Worm (Caenorhabditis elegans) whole organism, young adult: ENCODE results near the gene Y37E11B.6.

ENCODE experiments used
- D2030.7 ChIP-seq: fragments of 200-800 bp; sonication (Bioruptor generic); IDR thresholded peaks from 2 replicates; pipeline ENCODE4 v1.3.6; 2022; ENCODE audit warnings: missing genetic modification reagents, missing genetic modification characterization, missing compliant biosample characterization
- F23B12.7 ChIP-seq: sonication (generic microtip); optimal IDR thresholded peaks from 2 replicates; lab custom pipeline; 2017; ENCODE audit warnings: missing genetic modification characterization, mild to moderate bottlenecking, missing compliant biosample characterization, antibody characterized with exemption, moderate library complexity; ENCODE audit not compliant: insufficient read depth
- F39B2.1 ChIP-seq: fragments of 200-800 bp; sonication (Bioruptor generic); IDR thresholded peaks from 2 replicates; pipeline ENCODE4 v1.3.6; 2022; ENCODE audit warnings: missing genetic modification reagents, missing genetic modification characterization, missing compliant biosample characterization
- F52B5.7 ChIP-seq: sonication (generic microtip); optimal IDR thresholded peaks from 2 replicates; lab custom pipeline; 2016; ENCODE audit warnings: mild to moderate bottlenecking, missing genetic modification characterization, missing compliant biosample characterization
- F55B11.4 ChIP-seq: sonication (generic microtip); optimal IDR thresholded peaks from 2 replicates; lab custom pipeline; 2016; ENCODE audit warnings: missing compliant biosample characterization, missing genetic modification characterization, borderline replicate concordance; ENCODE audit not compliant: insufficient read depth
- K12H6.12 ChIP-seq: fragments of 200-800 bp; sonication (Bioruptor generic); optimal IDR thresholded peaks from 2 replicates; lab custom pipeline; 2018; ENCODE audit warnings: mild to moderate bottlenecking, missing genetic modification characterization, missing compliant biosample characterization
- Y53G8AR.9 ChIP-seq: fragments of 200-800 bp; sonication (Bioruptor generic); conservative IDR thresholded peaks from 2 replicates; pipeline ENCODE4 v1.3.6; 2022; ENCODE audit warnings: missing genetic modification reagents, missing genetic modification characterization, missing compliant biosample characterization
- Y79H2A.3 ChIP-seq: fragments of 200-800 bp; sonication (Bioruptor generic); conservative IDR thresholded peaks from 2 replicates; pipeline ENCODE4 v1.3.6; 2022; ENCODE audit warnings: missing genetic modification reagents, missing genetic modification characterization, missing compliant biosample characterization
- atf-7 ChIP-seq: sonication (generic microtip); optimal IDR thresholded peaks from 2 replicates; lab custom pipeline; 2017; ENCODE audit warnings: mild to moderate bottlenecking, missing genetic modification characterization, missing compliant biosample characterization
- attf-3 ChIP-seq: fragments of 200-800 bp; sonication (Bioruptor generic); conservative IDR thresholded peaks from 2 replicates; pipeline ENCODE4 v1.3.6; 2022; ENCODE audit warnings: missing genetic modification reagents, missing genetic modification characterization, missing compliant biosample characterization
- bed-1 ChIP-seq: fragments of 200-800 bp; sonication (Bioruptor generic); IDR thresholded peaks from 2 replicates; pipeline ENCODE4 v1.3.6; 2022; ENCODE audit warnings: missing genetic modification reagents, missing genetic modification characterization, missing compliant biosample characterization
- cebp-1 ChIP-seq, 2 experiments: fragments of 200-800 bp in 1 of 2; sonication (Bioruptor generic) in 1 of 2; sonication (generic microtip) in 1 of 2; IDR thresholded peaks in 1 of 2; optimal IDR thresholded peaks in 1 of 2; 2 replicates each; pipeline versions ENCODE4 v1.3.6 to Lab custom; 2017 to 2022; ENCODE audit warnings: missing compliant biosample characterization in 2 of 2, missing genetic modification characterization in 2 of 2, mild to moderate bottlenecking in 1 of 2, missing genetic modification reagents in 1 of 2, moderate library complexity in 1 of 2
- ceh-100 ChIP-seq: fragments of 200-800 bp; sonication (Bioruptor generic); IDR thresholded peaks from 2 replicates; pipeline ENCODE4 v1.3.6; 2022; ENCODE audit warnings: missing genetic modification reagents, missing genetic modification characterization, missing compliant biosample characterization
- ceh-40 ChIP-seq: fragments of 200-800 bp; sonication (Bioruptor generic); IDR thresholded peaks from 2 replicates; pipeline ENCODE4 v1.3.6; 2022; ENCODE audit warnings: missing genetic modification characterization, missing compliant biosample characterization
- ceh-79 ChIP-seq: sonication (generic microtip); optimal IDR thresholded peaks from 2 replicates; lab custom pipeline; 2017; ENCODE audit warnings: mild to moderate bottlenecking, missing genetic modification characterization, missing compliant biosample characterization
- chd-7 ChIP-seq: sonication (generic microtip); optimal IDR thresholded peaks from 2 replicates; lab custom pipeline; 2016; ENCODE audit warnings: mild to moderate bottlenecking, missing genetic modification characterization, moderate library complexity, missing compliant biosample characterization
- die-1 ChIP-seq: sonication (generic microtip); optimal IDR thresholded peaks from 2 replicates; lab custom pipeline; 2016; ENCODE audit warnings: missing genotype, mild to moderate bottlenecking, missing genetic modification characterization, missing compliant biosample characterization
- dpff-1 ChIP-seq: sonication (generic microtip); optimal IDR thresholded peaks from 2 replicates; lab custom pipeline; 2017; ENCODE audit warnings: mild to moderate bottlenecking, missing genetic modification characterization, missing compliant biosample characterization
- ekl-4 ChIP-seq: fragments of 200-800 bp; sonication (Bioruptor generic); IDR thresholded peaks from 2 replicates; pipeline ENCODE4 v1.3.6; 2022; ENCODE audit warnings: missing genetic modification reagents, missing genetic modification characterization, missing compliant biosample characterization
- ets-4 ChIP-seq: fragments of 200-800 bp; sonication (Bioruptor generic); optimal IDR thresholded peaks from 2 replicates; lab custom pipeline; 2018; ENCODE audit warnings: mild to moderate bottlenecking, missing genetic modification characterization, missing compliant biosample characterization
- fkh-3 ChIP-seq: sonication (generic microtip); optimal IDR thresholded peaks from 2 replicates; lab custom pipeline; 2016; ENCODE audit warnings: mild to moderate bottlenecking, missing genetic modification characterization, missing compliant biosample characterization
- gei-17 ChIP-seq: fragments of 200-800 bp; sonication (Bioruptor generic); optimal IDR thresholded peaks from 2 replicates; lab custom pipeline; 2018; ENCODE audit warnings: mild to moderate bottlenecking, missing genetic modification characterization, missing compliant biosample characterization
- him-1 ChIP-seq: sonication (generic microtip); optimal IDR thresholded peaks from 2 replicates; lab custom pipeline; 2016; ENCODE audit warnings: missing genotype, missing genetic modification reagents, missing genetic modification characterization, missing compliant biosample characterization
- hlh-12 ChIP-seq: sonication (generic microtip); optimal IDR thresholded peaks from 2 replicates; lab custom pipeline; 2016; ENCODE audit warnings: missing genetic modification characterization, missing compliant biosample characterization
- hlh-26 ChIP-seq: fragments of 200-800 bp; sonication (Bioruptor generic); conservative IDR thresholded peaks from 2 replicates; pipeline ENCODE4 v1.3.6; 2022; ENCODE audit warnings: missing genetic modification reagents, missing genetic modification characterization, missing compliant biosample characterization
- hrde-1 ChIP-seq: sonication (generic microtip); optimal IDR thresholded peaks from 2 replicates; lab custom pipeline; 2016; ENCODE audit warnings: missing genetic modification characterization, mild to moderate bottlenecking, missing compliant biosample characterization, moderate library complexity, missing genotype, missing genetic modification reagents, borderline replicate concordance
- lsy-27 ChIP-seq: sonication (generic microtip); optimal IDR thresholded peaks from 2 replicates; lab custom pipeline; 2017; ENCODE audit warnings: missing genetic modification characterization, mild to moderate bottlenecking, missing compliant biosample characterization, antibody characterized with exemption, missing genotype, borderline replicate concordance; ENCODE audit not compliant: insufficient read depth
- madf-6 ChIP-seq: fragments of 200-800 bp; sonication (Bioruptor generic); IDR thresholded peaks from 2 replicates; pipeline ENCODE4 v1.3.6; 2022; ENCODE audit warnings: missing genetic modification reagents, missing genetic modification characterization, missing compliant biosample characterization
- mel-28 ChIP-seq: sonication (generic microtip); optimal IDR thresholded peaks from 2 replicates; lab custom pipeline; 2016; ENCODE audit warnings: borderline replicate concordance, mild to moderate bottlenecking, missing genetic modification characterization, missing compliant biosample characterization
- nfya-1 ChIP-seq: sonication (generic microtip); optimal IDR thresholded peaks from 2 replicates; lab custom pipeline; 2017; ENCODE audit warnings: antibody characterized with exemption, missing compliant biosample characterization, missing genetic modification characterization, borderline replicate concordance; ENCODE audit not compliant: insufficient read depth
- nhr-80 ChIP-seq: sonication (generic microtip); optimal IDR thresholded peaks from 2 replicates; lab custom pipeline; 2016; ENCODE audit warnings: missing genetic modification characterization, missing compliant biosample characterization
- nhr-90 ChIP-seq: sonication (generic microtip); optimal IDR thresholded peaks from 2 replicates; lab custom pipeline; 2016; ENCODE audit warnings: missing genotype, mild to moderate bottlenecking, missing genetic modification characterization, missing compliant biosample characterization
- rec-8 ChIP-seq, 2 experiments: sonication (generic microtip); optimal IDR thresholded peaks; 2 replicates each; lab custom pipeline; 2016; ENCODE audit warnings: mild to moderate bottlenecking in 2 of 2, missing genetic modification characterization in 2 of 2, missing genetic modification reagents in 2 of 2, missing genotype in 2 of 2, missing biosample characterization in 1 of 2, missing compliant biosample characterization in 1 of 2, moderate library complexity in 1 of 2
- snpc-3.4 ChIP-seq: sonication (generic microtip); optimal IDR thresholded peaks from 2 replicates; lab custom pipeline; 2017; ENCODE audit warnings: missing genetic modification characterization, mild to moderate bottlenecking, missing compliant biosample characterization, antibody characterized with exemption, moderate library complexity, missing genotype, missing genetic modification reagents
- snpc-4 ChIP-seq, 5 experiments: fragments of 150-350 bp in 1 of 5; sonication (generic microtip) in 4 of 5; optimal IDR thresholded peaks; 2 replicates each; lab custom pipeline; 2014 to 2018; ENCODE audit warnings: missing genetic modification characterization in 5 of 5, missing biosample characterization in 3 of 5, antibody characterized with exemption in 2 of 5, mild to moderate bottlenecking in 2 of 5, missing compliant biosample characterization in 2 of 5, missing genotype in 2 of 5, moderate library complexity in 2 of 5, missing genetic modification reagents in 1 of 5
- somi-1 ChIP-seq: fragments of 200-800 bp; sonication (Bioruptor generic); optimal IDR thresholded peaks from 2 replicates; lab custom pipeline; 2018; ENCODE audit warnings: mild to moderate bottlenecking, missing genetic modification characterization, missing compliant biosample characterization
- tbp1 ChIP-seq: fragments of 200-800 bp; sonication (Bioruptor generic); optimal IDR thresholded peaks from 2 replicates; lab custom pipeline; 2018; ENCODE audit warnings: mild to moderate bottlenecking, missing genetic modification characterization, missing compliant biosample characterization
- tlf-1 ChIP-seq: fragments of 200-800 bp; sonication (Bioruptor generic); optimal IDR thresholded peaks from 2 replicates; lab custom pipeline; 2018; ENCODE audit warnings: mild to moderate bottlenecking, missing genetic modification characterization, missing compliant biosample characterization
- unc-130 ChIP-seq: sonication (generic microtip); optimal IDR thresholded peaks from 2 replicates; lab custom pipeline; 2016; ENCODE audit warnings: missing genetic modification reagents, missing genetic modification characterization, missing compliant biosample characterization
- unc-62 ChIP-seq: fragments of 150-350 bp; optimal IDR thresholded peaks from 2 replicates; lab custom pipeline; 2014; ENCODE audit warnings: missing biosample characterization, missing genetic modification reagents, missing genetic modification characterization
- zfh-2 ChIP-seq: fragments of 200-800 bp; sonication (Bioruptor generic); conservative IDR thresholded peaks from 2 replicates; pipeline ENCODE4 v1.3.6; 2022; ENCODE audit warnings: missing genetic modification reagents, missing genetic modification characterization, missing compliant biosample characterization
- zim-3 ChIP-seq: sonication (generic microtip); optimal IDR thresholded peaks from 2 replicates; lab custom pipeline; 2017; ENCODE audit warnings: mild to moderate bottlenecking, missing genetic modification characterization, moderate library complexity, missing compliant biosample characterization
- ztf-22 ChIP-seq: fragments of 200-800 bp; sonication (Bioruptor generic); optimal IDR thresholded peaks from 2 replicates; lab custom pipeline; 2018; ENCODE audit warnings: mild to moderate bottlenecking, missing genetic modification characterization, moderate library complexity, missing compliant biosample characterization
- ztf-6 ChIP-seq: fragments of 200-800 bp; sonication (Bioruptor generic); IDR thresholded peaks from 2 replicates; pipeline ENCODE4 v1.3.6; 2022; ENCODE audit warnings: missing genetic modification reagents, missing genetic modification characterization, missing compliant biosample characterization

The Y37E11B.6 gene

ce11 chrIV:3551777-3552462 lies 47.2 kb downstream of the Y37E11B.6 start (continued):
- TF ChIP-seq K12H6.12 (tag; lab: Kevin White, UChicago) (peak; percentile 18), ceh-100 (GFP tag; lab: Robert Waterston, UW) (peak; percentile 22; the same call in 1 of the 2 replicates), ztf-22 (GFP tag; lab: Kevin White, UChicago) (no peak), mel-28 (tag; lab: Kevin White, UChicago) (no peak), tlf-1 (GFP tag; lab: Kevin White, UChicago) (no peak), tbp1 (GFP tag; lab: Kevin White, UChicago) (peak; percentile 96), ceh-79 (tag; lab: Kevin White, UChicago) (peak; percentile 0), nhr-80 (tag; lab: Kevin White, UChicago) (no peak), him-1 (tag; lab: Kevin White, UChicago) (peak; percentile 70), unc-130 (GFP tag; lab: Kevin White, UChicago) (no peak), rec-8 (tag; optimal IDR thresholded peaks at IDR 0.05; lab: Kevin White, UChicago) (peak; percentile 36 to 72), Y53G8AR.9 (GFP tag; lab: Robert Waterston, UW) (peak; percentile 58; the same call in 1 of the 2 replicates), hrde-1 (tag; lab: Kevin White, UChicago) (peak; percentile 65), ets-4 (GFP tag; lab: Kevin White, UChicago) (no peak), cebp-1 (GFP tag; IDR thresholded peaks at IDR 0.05; lab: Robert Waterston, UW) (peak; percentile 40; the same call in 1 of the 2 replicates), cebp-1 (tag; optimal IDR thresholded peaks at IDR 0.05; lab: Kevin White, UChicago) (no peak), unc-62 (no peak), dpff-1 (tag; lab: Kevin White, UChicago) (no peak), snpc-3.4 (peak; percentile 65), fkh-3 (tag; lab: Kevin White, UChicago) (peak; percentile 6), hlh-26 (no peak), zfh-2 (peak; percentile 69), chd-7 (peak; percentile 59), somi-1 (GFP tag; lab: Kevin White, UChicago) (no peak), zim-3 (tag; lab: Kevin White, UChicago) (peak; percentile 82), ztf-6 (no peak), F23B12.7 (no peak), Y79H2A.3 (GFP tag; lab: Robert Waterston, UW) (no peak), ekl-4 (GFP tag; lab: Robert Waterston, UW) (no peak), lsy-27 (tag; lab: Kevin White, UChicago) (no peak), F39B2.1 (no peak), die-1 (peak; percentile 85), D2030.7 (peak; percentile 57; the same call in 1 of the 2 replicates), nhr-90 (tag; lab: Kevin White, UChicago) (peak; percentile 84), bed-1 (GFP tag; lab: Robert Waterston, UW) (no peak), F52B5.7 (tag; lab: Kevin White, UChicago) (peak; percentile 52), snpc-4 (GFP tag; optimal IDR thresholded peaks at IDR 0.05; lab: Kevin White, UChicago) (peak; percentile 78), snpc-4 (tag; optimal IDR thresholded peaks at IDR 0.05; lab: Kevin White, UChicago) (peak in 3 of 4 experiments; percentile 61 to 94 (median 87)), attf-3 (no peak), F55B11.4 (tag; lab: Kevin White, UChicago) (no peak), ceh-40 (GFP tag; lab: Robert Waterston, UW) (no peak), atf-7 (tag; lab: Kevin White, UChicago) (peak; percentile 50), gei-17 (GFP tag; lab: Kevin White, UChicago) (peak; percentile 0), madf-6 (GFP tag; lab: Robert Waterston, UW) (0 out of 2 replicates have a peak, but pooled peaks have one; percentile 47), hlh-12 (tag; lab: Kevin White, UChicago) (peak; percentile 0), nfya-1 (tag; lab: Kevin White, UChicago) (no peak)
